Fruit fly (Drosophila melanogaster) whole organism, adult: ENCODE data around the gene CG12115.

ENCODE experiments used
- CG12768 ChIP-seq: fragments of 200-800 bp; sonication (Bioruptor generic); optimal IDR thresholded peaks from 2 replicates; lab custom pipeline; 2017; ENCODE audit warnings: missing biosample characterization, missing genetic modification characterization, mild to moderate bottlenecking, moderate library complexity, missing genetic modification reagents
- CG33017 ChIP-seq: fragments of 200-800 bp; sonication (Bioruptor generic); optimal IDR thresholded peaks from 2 replicates; lab custom pipeline; 2018; ENCODE audit warnings: missing biosample characterization, mild to moderate bottlenecking, missing genetic modification characterization, moderate library complexity
- CG5204 ChIP-seq: fragments of 200-800 bp; sonication (Bioruptor generic); optimal IDR thresholded peaks from 2 replicates; lab custom pipeline; 2016; ENCODE audit warnings: missing biosample characterization, missing genetic modification characterization
- CG7101 ChIP-seq: fragments of 200-800 bp; sonication (Bioruptor generic); optimal IDR thresholded peaks from 2 replicates; lab custom pipeline; 2018; ENCODE audit warnings: missing biosample characterization, mild to moderate bottlenecking, missing genetic modification characterization, moderate library complexity
- Clk ChIP-seq: fragments of 200-800 bp; sonication (Bioruptor generic); optimal IDR thresholded peaks from 2 replicates; lab custom pipeline; 2017; ENCODE audit warnings: missing biosample characterization, missing genetic modification characterization
- Hr96 ChIP-seq: fragments of 200-800 bp; sonication (Bioruptor generic); optimal IDR thresholded peaks from 2 replicates; lab custom pipeline; 2016; ENCODE audit warnings: missing biosample characterization, missing genetic modification characterization
- Mnt ChIP-seq: fragments of 200-800 bp; sonication (Bioruptor generic); optimal IDR thresholded peaks from 2 replicates; lab custom pipeline; 2016; ENCODE audit warnings: missing biosample characterization, mild to moderate bottlenecking, missing genetic modification characterization
- bab1 ChIP-seq: fragments of 200-800 bp; sonication (Bioruptor generic); optimal IDR thresholded peaks from 3 replicates; lab custom pipeline; 2019; ENCODE audit warnings: missing biosample characterization, mild to moderate bottlenecking, missing genetic modification characterization, moderate library complexity
- cic ChIP-seq: fragments of 200-800 bp; sonication (Bioruptor generic); optimal IDR thresholded peaks from 2 replicates; lab custom pipeline; 2017; ENCODE audit warnings: missing biosample characterization, mild to moderate bottlenecking, missing genetic modification characterization, moderate library complexity
- kay ChIP-seq: fragments of 200-800 bp; sonication (Bioruptor generic); peaks from one replicate; lab custom pipeline; 2016; ENCODE audit warnings: missing biosample characterization, missing genetic modification characterization, borderline replicate concordance
- pad ChIP-seq: fragments of 200-800 bp; sonication (Bioruptor generic); optimal IDR thresholded peaks from 3 replicates; lab custom pipeline; 2017; ENCODE audit warnings: missing biosample characterization, missing genetic modification characterization, mild to moderate bottlenecking, moderate library complexity, missing genetic modification reagents
- tj ChIP-seq: fragments of 200-800 bp; sonication (Bioruptor generic); optimal IDR thresholded peaks from 3 replicates; lab custom pipeline; 2017; ENCODE audit warnings: missing biosample characterization, mild to moderate bottlenecking, missing genetic modification characterization, moderate library complexity

dm6 chrX:9148989-9149522 is 41.3 kb downstream of the CG12115 start, which contains the start of the genes fh and Bap111:
- TF ChIP-seq Mnt (no peak), tj (no peak), cic (no peak), CG7101 (no peak), kay (GFP tag; lab: Kevin White, UChicago) (no peak), Clk (GFP tag; lab: Kevin White, UChicago) (no peak), CG12768 (GFP tag; lab: Kevin White, UChicago) (no peak), Hr96 (GFP tag; lab: Kevin White, UChicago) (no peak), bab1 (GFP tag; lab: Kevin White, UChicago) (peak; percentile 58), pad (no peak), CG33017 (tag; lab: Kevin White, UChicago) (no peak), CG5204 (GFP tag; lab: Kevin White, UChicago) (no peak)
